Worm (Caenorhabditis elegans) whole organism, young adult: Measurements from ENCODE around the gene nep-9.

Source experiments
- B0261.1 ChIP-seq: sonication (generic microtip); optimal IDR thresholded peaks from 2 replicates; lab custom pipeline; 2016; ENCODE audit warnings: mild to moderate bottlenecking, missing genetic modification characterization, moderate library complexity, missing compliant biosample characterization
- D2030.7 ChIP-seq: fragments of 200-800 bp; sonication (Bioruptor generic); IDR thresholded peaks from 2 replicates; pipeline ENCODE4 v1.3.6; 2022; ENCODE audit warnings: missing genetic modification reagents, missing genetic modification characterization, missing compliant biosample characterization
- F10E7.11 ChIP-seq: sonication (generic microtip); optimal IDR thresholded peaks from 2 replicates; lab custom pipeline; 2017; ENCODE audit warnings: mild to moderate bottlenecking, missing genetic modification characterization, moderate library complexity, missing compliant biosample characterization
- F22D6.2 ChIP-seq: sonication (generic microtip); optimal IDR thresholded peaks from 2 replicates; lab custom pipeline; 2016; ENCODE audit warnings: mild to moderate bottlenecking, missing genetic modification characterization, missing compliant biosample characterization
- F39B2.1 ChIP-seq: fragments of 200-800 bp; sonication (Bioruptor generic); IDR thresholded peaks from 2 replicates; pipeline ENCODE4 v1.3.6; 2022; ENCODE audit warnings: missing genetic modification reagents, missing genetic modification characterization, missing compliant biosample characterization
- F49E8.2 ChIP-seq: sonication (generic microtip); optimal IDR thresholded peaks from 3 replicates; lab custom pipeline; 2017; ENCODE audit warnings: missing genetic modification characterization, mild to moderate bottlenecking, missing compliant biosample characterization, antibody characterized with exemption, moderate library complexity; ENCODE audit not compliant: insufficient read depth
- F55B11.4 ChIP-seq: sonication (generic microtip); optimal IDR thresholded peaks from 2 replicates; lab custom pipeline; 2016; ENCODE audit warnings: missing compliant biosample characterization, missing genetic modification characterization, borderline replicate concordance; ENCODE audit not compliant: insufficient read depth
- F57A8.1 ChIP-seq: fragments of 200-800 bp; sonication (Bioruptor generic); optimal IDR thresholded peaks from 2 replicates; lab custom pipeline; 2018; ENCODE audit warnings: mild to moderate bottlenecking, missing genetic modification characterization, moderate library complexity, missing compliant biosample characterization
- F57C9.4 ChIP-seq: sonication (generic microtip); optimal IDR thresholded peaks from 2 replicates; lab custom pipeline; 2017; ENCODE audit warnings: mild to moderate bottlenecking, missing genetic modification characterization, missing compliant biosample characterization
- T26A5.8 ChIP-seq: sonication (generic microtip); optimal IDR thresholded peaks from 2 replicates; lab custom pipeline; 2016; ENCODE audit warnings: missing genetic modification characterization, missing compliant biosample characterization
- Y53G8AR.9 ChIP-seq: fragments of 200-800 bp; sonication (Bioruptor generic); conservative IDR thresholded peaks from 2 replicates; pipeline ENCODE4 v1.3.6; 2022; ENCODE audit warnings: missing genetic modification reagents, missing genetic modification characterization, missing compliant biosample characterization
- Y56A3A.18 ChIP-seq: fragments of 200-800 bp; sonication (Bioruptor generic); IDR thresholded peaks from 2 replicates; pipeline ENCODE4 v1.3.6; 2022; ENCODE audit warnings: missing genetic modification reagents, missing genetic modification characterization, missing compliant biosample characterization
- akir-1 ChIP-seq: fragments of 200-800 bp; sonication (Bioruptor generic); optimal IDR thresholded peaks from 2 replicates; lab custom pipeline; 2018; ENCODE audit warnings: mild to moderate bottlenecking, missing genetic modification characterization, moderate library complexity, missing compliant biosample characterization
- aptf-3 ChIP-seq: fragments of 200-800 bp; sonication (Bioruptor generic); IDR thresholded peaks from 2 replicates; pipeline ENCODE4 v1.3.6; 2022; ENCODE audit warnings: missing genetic modification characterization, missing compliant biosample characterization
- attf-3 ChIP-seq: fragments of 200-800 bp; sonication (Bioruptor generic); conservative IDR thresholded peaks from 2 replicates; pipeline ENCODE4 v1.3.6; 2022; ENCODE audit warnings: missing genetic modification reagents, missing genetic modification characterization, missing compliant biosample characterization
- attf-6 ChIP-seq: fragments of 200-800 bp; sonication (Bioruptor generic); IDR thresholded peaks from 2 replicates; pipeline ENCODE4 v1.3.6; 2022; ENCODE audit warnings: missing genetic modification reagents, missing genetic modification characterization, missing compliant biosample characterization
- ccch-3 ChIP-seq: fragments of 200-800 bp; sonication (Bioruptor generic); optimal IDR thresholded peaks from 2 replicates; lab custom pipeline; 2018; ENCODE audit warnings: mild to moderate bottlenecking, missing genetic modification characterization, missing compliant biosample characterization
- cebp-2 ChIP-seq: fragments of 200-800 bp; sonication (Bioruptor generic); IDR thresholded peaks from 2 replicates; pipeline ENCODE4 v1.3.6; 2022; ENCODE audit warnings: missing genetic modification characterization, missing compliant biosample characterization
- ceh-79 ChIP-seq: sonication (generic microtip); optimal IDR thresholded peaks from 2 replicates; lab custom pipeline; 2017; ENCODE audit warnings: mild to moderate bottlenecking, missing genetic modification characterization, missing compliant biosample characterization
- ceh-91 ChIP-seq: fragments of 200-800 bp; sonication (Bioruptor generic); IDR thresholded peaks from 2 replicates; pipeline ENCODE4 v1.3.6; 2022; ENCODE audit warnings: missing genetic modification reagents, missing genetic modification characterization, missing compliant biosample characterization
- egl-18 ChIP-seq: fragments of 200-800 bp; sonication (Bioruptor generic); IDR thresholded peaks from 2 replicates; pipeline ENCODE4 v1.3.6; 2022; ENCODE audit warnings: missing genetic modification reagents, missing genetic modification characterization, missing compliant biosample characterization
- fkh-3 ChIP-seq: sonication (generic microtip); optimal IDR thresholded peaks from 2 replicates; lab custom pipeline; 2016; ENCODE audit warnings: mild to moderate bottlenecking, missing genetic modification characterization, missing compliant biosample characterization
- him-1 ChIP-seq: sonication (generic microtip); optimal IDR thresholded peaks from 2 replicates; lab custom pipeline; 2016; ENCODE audit warnings: missing genotype, missing genetic modification reagents, missing genetic modification characterization, missing compliant biosample characterization
- hlh-12 ChIP-seq: sonication (generic microtip); optimal IDR thresholded peaks from 2 replicates; lab custom pipeline; 2016; ENCODE audit warnings: missing genetic modification characterization, missing compliant biosample characterization
- let-526 ChIP-seq: fragments of 200-800 bp; sonication (Bioruptor generic); IDR thresholded peaks from 2 replicates; pipeline ENCODE4 v1.3.6; 2022; ENCODE audit warnings: missing genetic modification reagents, missing genetic modification characterization, missing compliant biosample characterization
- lin-26 ChIP-seq: fragments of 200-800 bp; sonication (Bioruptor generic); IDR thresholded peaks from 2 replicates; pipeline ENCODE4 v1.3.6; 2022; ENCODE audit warnings: missing genetic modification reagents, missing genetic modification characterization, missing compliant biosample characterization
- lin-54 ChIP-seq: fragments of 200-800 bp; sonication (Bioruptor generic); optimal IDR thresholded peaks from 2 replicates; lab custom pipeline; 2018; ENCODE audit warnings: mild to moderate bottlenecking, missing genetic modification characterization, missing compliant biosample characterization
- lsl-1 ChIP-seq: fragments of 200-800 bp; sonication (Bioruptor generic); optimal IDR thresholded peaks from 2 replicates; lab custom pipeline; 2018; ENCODE audit warnings: mild to moderate bottlenecking, missing genetic modification characterization, moderate library complexity, missing compliant biosample characterization
- madf-8 ChIP-seq: fragments of 200-800 bp; sonication (Bioruptor generic); conservative IDR thresholded peaks from 2 replicates; pipeline ENCODE4 v1.3.6; 2022; ENCODE audit warnings: missing genetic modification reagents, missing genetic modification characterization, missing compliant biosample characterization
- mel-28 ChIP-seq: sonication (generic microtip); optimal IDR thresholded peaks from 2 replicates; lab custom pipeline; 2016; ENCODE audit warnings: borderline replicate concordance, mild to moderate bottlenecking, missing genetic modification characterization, missing compliant biosample characterization
- mes-4 ChIP-seq: sonication (generic microtip); optimal IDR thresholded peaks from 2 replicates; lab custom pipeline; 2016; ENCODE audit warnings: missing genotype, missing genetic modification characterization, missing compliant biosample characterization
- nfya-1 ChIP-seq: sonication (generic microtip); optimal IDR thresholded peaks from 2 replicates; lab custom pipeline; 2017; ENCODE audit warnings: antibody characterized with exemption, missing compliant biosample characterization, missing genetic modification characterization, borderline replicate concordance; ENCODE audit not compliant: insufficient read depth
- nfya-2 ChIP-seq: fragments of 200-800 bp; sonication (Bioruptor generic); IDR thresholded peaks from 2 replicates; pipeline ENCODE4 v1.3.6; 2022; ENCODE audit warnings: missing genetic modification reagents, missing genetic modification characterization, missing compliant biosample characterization
- nhr-179 ChIP-seq: sonication (generic microtip); optimal IDR thresholded peaks from 2 replicates; lab custom pipeline; 2016; ENCODE audit warnings: mild to moderate bottlenecking, missing genetic modification characterization, missing compliant biosample characterization
- nhr-90 ChIP-seq: sonication (generic microtip); optimal IDR thresholded peaks from 2 replicates; lab custom pipeline; 2016; ENCODE audit warnings: missing genotype, mild to moderate bottlenecking, missing genetic modification characterization, missing compliant biosample characterization
- pha-4 ChIP-seq: fragments of 150-350 bp; sonication (generic microtip); optimal IDR thresholded peaks from 2 replicates; lab custom pipeline; 2014; ENCODE audit warnings: missing biosample characterization, missing genetic modification reagents, missing genetic modification characterization
- rcor-1 ChIP-seq: fragments of 200-800 bp; sonication (Bioruptor generic); IDR thresholded peaks from 2 replicates; pipeline ENCODE4 v1.3.6; 2022; ENCODE audit warnings: missing genetic modification reagents, missing genetic modification characterization, missing compliant biosample characterization
- snpc-1.1 ChIP-seq: sonication (generic microtip); optimal IDR thresholded peaks from 2 replicates; lab custom pipeline; 2017; ENCODE audit warnings: missing genetic modification characterization, mild to moderate bottlenecking, missing compliant biosample characterization, antibody characterized with exemption, moderate library complexity, missing genotype, missing genetic modification reagents; ENCODE audit not compliant: insufficient read depth
- snpc-4 ChIP-seq, 5 experiments: fragments of 150-350 bp in 1 of 5; sonication (generic microtip) in 4 of 5; optimal IDR thresholded peaks; 2 replicates each; lab custom pipeline; 2014 to 2018; ENCODE audit warnings: missing genetic modification characterization in 5 of 5, missing biosample characterization in 3 of 5, antibody characterized with exemption in 2 of 5, mild to moderate bottlenecking in 2 of 5, missing compliant biosample characterization in 2 of 5, missing genotype in 2 of 5, moderate library complexity in 2 of 5, missing genetic modification reagents in 1 of 5
- tbx-9 ChIP-seq: sonication (generic microtip); optimal IDR thresholded peaks from 2 replicates; lab custom pipeline; 2016; ENCODE audit warnings: borderline replicate concordance, missing genetic modification characterization, inconsistent platforms, missing compliant biosample characterization
- ztf-18 ChIP-seq: sonication (generic microtip); optimal IDR thresholded peaks from 2 replicates; lab custom pipeline; 2016; ENCODE audit warnings: missing genotype, mild to moderate bottlenecking, missing genetic modification characterization, missing compliant biosample characterization
- ztf-28 ChIP-seq: fragments of 200-800 bp; sonication (Bioruptor generic); IDR thresholded peaks from 2 replicates; pipeline ENCODE4 v1.3.6; 2022; ENCODE audit warnings: missing genetic modification reagents, missing genetic modification characterization, missing compliant biosample characterization

Gene nep-9

ce11 chrII:3440641-3440926 lies 41.5 kb upstream of the nep-9 start, which contains the start of gene C16C8.17:
Gene C16C8.17 (plus strand): TSS chrII:3440827.
- TF ChIP-seq F22D6.2 (tag; lab: Kevin White, UChicago) (no peak), ceh-91 (GFP tag; lab: Robert Waterston, UW) (no peak), T26A5.8 (tag; lab: Kevin White, UChicago) (no peak), ceh-79 (tag; lab: Kevin White, UChicago) (no peak), lin-26 (GFP tag; lab: Robert Waterston, UW) (no peak), pha-4 (no peak)

- TF ChIP-seq hlh-12 (tag; lab: Kevin White, UChicago), result no peak
- no peak for TF ChIP-seq ztf-28 (GFP tag; lab: Robert Waterston, UW)
- no peak for TF ChIP-seq nhr-179 (tag; lab: Kevin White, UChicago)
- no peak for TF ChIP-seq lin-26 (GFP tag; lab: Robert Waterston, UW)
- TF ChIP-seq snpc-4 (GFP tag; optimal IDR thresholded peaks at IDR 0.05; lab: Kevin White, UChicago), result no peak
- TF ChIP-seq snpc-4 (tag; optimal IDR thresholded peaks at IDR 0.05; lab: Kevin White, UChicago), result peak in 2 of 4 experiments; percentile 36 to 78
- TF ChIP-seq nhr-90, result no peak
- TF ChIP-seq F55B11.4 (tag; lab: Kevin White, UChicago), result no peak
- peak; percentile 29 for TF ChIP-seq snpc-1.1 (tag; lab: Kevin White, UChicago)
Observed at ce11 chrII:3439842-3440640, 40.9 kb upstream of the nep-9 start.

- TF ChIP-seq F10E7.11 (tag; lab: Kevin White, UChicago) (peak; percentile 65), F39B2.1 (GFP tag; lab: Robert Waterston, UW) (no peak), ccch-3 (no peak), tbx-9 (no peak), ztf-18 (tag; lab: Kevin White, UChicago) (peak; percentile 66), F55B11.4 (tag; lab: Kevin White, UChicago) (no peak), attf-3 (GFP tag; lab: Robert Waterston, UW) (no peak), F49E8.2 (tag; lab: Kevin White, UChicago) (no peak), fkh-3 (tag; lab: Kevin White, UChicago) (no peak), attf-6 (GFP tag; lab: Robert Waterston, UW) (0 out of 2 replicates have a peak, but pooled peaks have one; percentile 39), mel-28 (tag; lab: Kevin White, UChicago) (no peak), him-1 (tag; lab: Kevin White, UChicago) (peak; percentile 93), Y53G8AR.9 (peak; percentile 73; the same call in 1 of the 2 replicates), cebp-2 (0 out of 2 replicates have a peak, but pooled peaks have one; percentile 46), nfya-2 (no peak), ceh-91 (GFP tag; lab: Robert Waterston, UW) (0 out of 2 replicates have a peak, but pooled peaks have one; percentile 21), lsl-1 (peak; percentile 65), mes-4 (peak; percentile 40), egl-18 (GFP tag; lab: Robert Waterston, UW) (no peak), F57A8.1 (GFP tag; lab: Kevin White, UChicago) (peak; percentile 81), aptf-3 (GFP tag; lab: Robert Waterston, UW) (0 out of 2 replicates have a peak, but pooled peaks have one; percentile 37), let-526 (peak; percentile 40; the same call in 1 of the 2 replicates), D2030.7 (GFP tag; lab: Robert Waterston, UW) (peak; percentile 86), B0261.1 (peak; percentile 97), lin-54 (GFP tag; lab: Kevin White, UChicago) (peak; percentile 59), rcor-1 (peak; percentile 43; the same call in 1 of the 2 replicates), T26A5.8 (tag; lab: Kevin White, UChicago) (peak; percentile 52), nfya-1 (tag; lab: Kevin White, UChicago) (no peak), madf-8 (no peak), F57C9.4 (tag; lab: Kevin White, UChicago) (no peak), Y56A3A.18 (GFP tag; lab: Robert Waterston, UW) (peak; percentile 87), akir-1 (GFP tag; lab: Kevin White, UChicago) (no peak)
Observed at ce11 chrII:3439244-3439698, 40.2 kb upstream of the nep-9 start.
